Fruit fly (Drosophila melanogaster): ENCODE data around the gene Sfp24Bb.

Sfp24Bb gene

DNA sequence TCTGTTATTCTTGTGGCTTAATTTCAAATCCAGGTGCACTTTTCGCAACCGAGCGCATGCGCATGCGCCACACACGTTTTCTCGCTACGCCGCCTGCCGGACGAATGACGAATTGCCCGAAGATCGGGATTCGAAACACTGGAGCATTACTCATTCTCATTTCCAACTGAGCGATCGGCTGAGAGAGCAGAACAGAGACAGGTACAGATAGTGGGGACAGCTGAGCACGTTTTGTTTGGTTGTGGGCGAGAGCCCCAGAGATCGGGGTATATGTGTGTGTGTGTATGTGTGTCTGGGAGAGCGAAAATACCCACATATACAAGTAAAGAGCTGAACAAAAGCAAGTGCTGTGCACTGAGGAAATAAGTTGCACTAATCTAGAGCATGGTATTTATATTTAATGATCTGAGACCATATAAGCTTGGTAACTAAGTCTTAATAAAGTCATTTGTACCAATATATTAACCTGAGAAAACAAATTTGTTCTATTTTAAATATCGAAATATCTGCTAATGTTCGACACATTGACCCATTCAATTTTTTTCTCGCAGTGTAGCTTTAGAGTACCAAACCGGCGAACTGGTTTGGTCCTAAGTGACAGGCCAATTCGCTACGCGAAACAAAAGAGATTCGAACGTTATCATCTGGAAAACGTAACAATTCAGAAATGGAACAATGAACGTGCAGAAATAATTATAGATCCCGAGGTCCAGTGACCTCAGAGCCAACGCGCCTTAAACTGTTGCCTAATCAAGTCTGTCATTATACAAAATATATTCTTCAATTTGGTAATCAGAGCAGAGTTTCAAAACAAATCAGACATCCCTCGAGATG, 37.3 kb downstream of the Sfp24Bb start (continued):
- TF ChIP-seq crc (GFP tag; optimal IDR thresholded peaks at IDR 0.05) = peak; percentile 96
- peak; percentile 90 for TF ChIP-seq slp2 (GFP tag; optimal IDR thresholded peaks at IDR 0.05)
- TF ChIP-seq CG8924 (tag; optimal IDR thresholded peaks at IDR 0.05) = peak; percentile 97
- no peak for TF ChIP-seq usp (GFP tag; optimal IDR thresholded peaks at IDR 0.05)
- peak; percentile 98 for TF ChIP-seq Atf6 (GFP tag; IDR thresholded peaks at IDR 0.05)
- TF ChIP-seq CG2712 (tag; optimal IDR thresholded peaks at IDR 0.05) = peak; percentile 100
- peak; percentile 77 for TF ChIP-seq wek (GFP tag; optimal IDR thresholded peaks at IDR 0.05)
- peak; percentile 90 for TF ChIP-seq Jarid2 (GFP tag; optimal IDR thresholded peaks at IDR 0.05)
- no peak for TF ChIP-seq hkb (optimal IDR thresholded peaks at IDR 0.05)
- TF ChIP-seq hkb (GFP tag; IDR thresholded peaks at IDR 0.05) = peak; percentile 96
- peak; percentile 95 for TF ChIP-seq unpg (GFP tag; optimal IDR thresholded peaks at IDR 0.05)
- TF ChIP-seq hbn (GFP tag; IDR thresholded peaks at IDR 0.05; ENCODE audit: partially characterized antibody) = no peak
- TF ChIP-seq lab (GFP tag; optimal IDR thresholded peaks at IDR 0.05) = peak; percentile 99
- peak; percentile 72 for TF ChIP-seq CG30020 (tag; optimal IDR thresholded peaks at IDR 0.05)
- no peak for TF ChIP-seq Hr39 (optimal IDR thresholded peaks at IDR 0.05)
- TF ChIP-seq chinmo (GFP tag; IDR thresholded peaks at IDR 0.05; ENCODE audit: partially characterized antibody) = peak; percentile 94; the same call in 3 of the 4 replicates
- peak; percentile 99 for TF ChIP-seq CG6813 (GFP tag; optimal IDR thresholded peaks at IDR 0.05)
- no peak for TF ChIP-seq Sin3A (optimal IDR thresholded peaks at IDR 0.05)
- TF ChIP-seq zfh1 (GFP tag; IDR thresholded peaks at IDR 0.05) = peak; percentile 97
- peak; percentile 97 for TF ChIP-seq pnt (GFP tag; optimal IDR thresholded peaks at IDR 0.05)
- peak; percentile 100 for TF ChIP-seq odd (GFP tag; optimal IDR thresholded peaks at IDR 0.05)
- TF ChIP-seq CG11456 (GFP tag; IDR thresholded peaks at IDR 0.05) = peak; percentile 93
- peak; percentile 93 for TF ChIP-seq Hmr (GFP tag; optimal IDR thresholded peaks at IDR 0.05)
- peak; percentile 89 to 98 for TF ChIP-seq Pdp1 (GFP tag; optimal IDR thresholded peaks at IDR 0.05)
- 0 out of 3 replicates have a peak, but pooled peaks have one; percentile 7 for TF ChIP-seq CG16813 (GFP tag; IDR thresholded peaks at IDR 0.05; ENCODE audit: partially characterized antibody)
- peak; percentile 90 for TF ChIP-seq CG2875 (GFP tag; optimal IDR thresholded peaks at IDR 0.05)
- peak; percentile 81 for TF ChIP-seq CG4617 (GFP tag; optimal IDR thresholded peaks at IDR 0.05; ENCODE audit: borderline replicate concordance)
- peak; percentile 91 for TF ChIP-seq Nf-YC (tag; optimal IDR thresholded peaks at IDR 0.05)
- TF ChIP-seq ttk (GFP tag; IDR thresholded peaks at IDR 0.05) = peak; percentile 93
- TF ChIP-seq Adf1 (GFP tag; IDR thresholded peaks at IDR 0.05) = peak; percentile 79
- peak; percentile 96 for TF ChIP-seq nom (GFP tag; optimal IDR thresholded peaks at IDR 0.05)
- TF ChIP-seq emc (GFP tag; optimal IDR thresholded peaks at IDR 0.05) = peak; percentile 69
- TF ChIP-seq btn (GFP tag; optimal IDR thresholded peaks at IDR 0.05) = peak; percentile 93
- no peak for TF ChIP-seq unc-4 (GFP tag; IDR thresholded peaks at IDR 0.05; ENCODE audit: partially characterized antibody)
- TF ChIP-seq PHDP (tag; optimal IDR thresholded peaks at IDR 0.05) = peak; percentile 94
- TF ChIP-seq lilli (GFP tag; optimal IDR thresholded peaks at IDR 0.05) = peak; percentile 99
- TF ChIP-seq Ets65A (GFP tag) = peak; percentile 98
- TF ChIP-seq CG17328 (GFP tag; IDR thresholded peaks at IDR 0.05) = peak; percentile 95
- peak; percentile 95 for TF ChIP-seq CG17186 (GFP tag; optimal IDR thresholded peaks at IDR 0.05)
- peak; percentile 92 for TF ChIP-seq klu (GFP tag; IDR thresholded peaks at IDR 0.05)
- TF ChIP-seq prd (optimal IDR thresholded peaks at IDR 0.05) = no peak
- peak; percentile 99 for TF ChIP-seq prd (GFP tag; IDR thresholded peaks at IDR 0.05)
- TF ChIP-seq lmd (GFP tag; IDR thresholded peaks at IDR 0.05) = peak; percentile 96
- no peak for TF ChIP-seq sc (optimal IDR thresholded peaks at IDR 0.05)
- peak; percentile 84 for TF ChIP-seq sc (GFP tag; optimal IDR thresholded peaks at IDR 0.05)
- peak; percentile 80 for TF ChIP-seq CG13123 (GFP tag; optimal IDR thresholded peaks at IDR 0.05)
- TF ChIP-seq CG2129 (GFP tag; IDR thresholded peaks at IDR 0.05; ENCODE audit: partially characterized antibody) = no peak
- peak; percentile 77 for TF ChIP-seq CG43689 (GFP tag; IDR thresholded peaks at IDR 0.05)
- 0 out of 4 replicates have a peak, but pooled peaks have one; percentile 26 for TF ChIP-seq Dll (GFP tag; IDR thresholded peaks at IDR 0.05; ENCODE audit: partially characterized antibody)
- TF ChIP-seq CG1024 (GFP tag; IDR thresholded peaks at IDR 0.05) = peak; percentile 86

Measured in whole organism, embryonic.